Fruit fly (Drosophila melanogaster) whole organism, prepupa: Measurements from ENCODE around the gene CG31195.
A peak's percentile ranks its signal among the peaks of the same experiment; 100 is the strongest.

Experiments used
- CG10631 ChIP-seq: fragments of 200-800 bp; sonication (Bioruptor generic); optimal IDR thresholded peaks from 2 replicates; lab custom pipeline; 2016; ENCODE audit warnings: missing biosample characterization, missing genetic modification characterization
- CG11294 ChIP-seq: fragments of 200-800 bp; sonication (Bioruptor generic); IDR thresholded peaks from 2 replicates; pipeline ENCODE4 v1.3.6; 2022; ENCODE audit warnings: missing biosample characterization, missing genetic modification characterization
- CG11762 ChIP-seq: fragments of 200-800 bp; sonication (Bioruptor generic); optimal IDR thresholded peaks from 3 replicates; lab custom pipeline; 2016; ENCODE audit warnings: missing biosample characterization, missing genetic modification characterization; ENCODE audit not compliant: insufficient read depth
- CG11902 ChIP-seq: fragments of 200-800 bp; sonication (Bioruptor generic); optimal IDR thresholded peaks from 3 replicates; lab custom pipeline; 2016; ENCODE audit warnings: missing biosample characterization, missing genetic modification characterization
- CG15336 ChIP-seq: fragments of 200-800 bp; sonication (Bioruptor generic); IDR thresholded peaks from 2 replicates; pipeline ENCODE4 v1.3.6; 2022; ENCODE audit warnings: missing biosample characterization, missing genetic modification characterization
- CG1621 ChIP-seq: fragments of 200-800 bp; sonication (Bioruptor generic); optimal IDR thresholded peaks from 3 replicates; lab custom pipeline; 2018; ENCODE audit warnings: missing biosample characterization, mild to moderate bottlenecking, missing genetic modification characterization
- CG16779 ChIP-seq: fragments of 200-800 bp; sonication (Bioruptor generic); optimal IDR thresholded peaks from 3 replicates; lab custom pipeline; 2017; ENCODE audit warnings: missing biosample characterization, mild to moderate bottlenecking, missing genetic modification characterization
- CG31627 ChIP-seq: fragments of 200-800 bp; sonication (Bioruptor generic); optimal IDR thresholded peaks from 3 replicates; lab custom pipeline; 2016; ENCODE audit warnings: missing biosample characterization, missing genetic modification characterization
- CG32006 ChIP-seq: fragments of 200-800 bp; sonication (Bioruptor generic); optimal IDR thresholded peaks from 3 replicates; lab custom pipeline; 2017; ENCODE audit warnings: missing biosample characterization, mild to moderate bottlenecking, missing genetic modification characterization
- CG34406 ChIP-seq: fragments of 200-800 bp; sonication (Bioruptor generic); optimal IDR thresholded peaks from 3 replicates; lab custom pipeline; 2016; ENCODE audit warnings: missing biosample characterization, missing genetic modification characterization
- CG3919 ChIP-seq: fragments of 200-800 bp; sonication (Bioruptor generic); optimal IDR thresholded peaks from 3 replicates; lab custom pipeline; 2016; ENCODE audit warnings: missing biosample characterization, missing genetic modification characterization
- CG4318 ChIP-seq: fragments of 200-800 bp; sonication (Bioruptor generic); optimal IDR thresholded peaks from 3 replicates; lab custom pipeline; 2017; ENCODE audit warnings: missing biosample characterization, mild to moderate bottlenecking, missing genetic modification characterization
- CG6163 ChIP-seq: fragments of 200-800 bp; sonication (Bioruptor generic); IDR thresholded peaks from 3 replicates; pipeline ENCODE4 v1.3.6; 2022; ENCODE audit warnings: missing biosample characterization, missing genetic modification characterization
- CG6792 ChIP-seq: fragments of 200-800 bp; sonication (Bioruptor generic); optimal IDR thresholded peaks from 3 replicates; lab custom pipeline; 2016; ENCODE audit warnings: missing biosample characterization, missing genetic modification characterization
- CG6808 ChIP-seq: fragments of 200-800 bp; sonication (Bioruptor generic); optimal IDR thresholded peaks from 3 replicates; lab custom pipeline; 2017; ENCODE audit warnings: missing biosample characterization, missing genetic modification characterization, mild to moderate bottlenecking, moderate library complexity, missing genetic modification reagents
- CG8119 ChIP-seq: fragments of 200-800 bp; sonication (Bioruptor generic); IDR thresholded peaks from 3 replicates; pipeline ENCODE4 v1.3.6; 2022; ENCODE audit warnings: missing biosample characterization, missing genetic modification characterization
- CG8319 ChIP-seq: fragments of 200-800 bp; sonication (Bioruptor generic); optimal IDR thresholded peaks from 3 replicates; lab custom pipeline; 2016; ENCODE audit warnings: missing biosample characterization, missing genetic modification characterization
- CG8632 ChIP-seq: fragments of 200-800 bp; sonication (Bioruptor generic); optimal IDR thresholded peaks from 3 replicates; lab custom pipeline; 2016; ENCODE audit warnings: missing biosample characterization, missing genetic modification characterization
- Eip75B ChIP-seq: fragments of 200-800 bp; sonication (Bioruptor generic); optimal IDR thresholded peaks from 3 replicates; lab custom pipeline; 2016; ENCODE audit warnings: missing biosample characterization, missing genetic modification characterization
- Eip78C ChIP-seq: fragments of 200-800 bp; sonication (Bioruptor generic); peaks from one replicate; lab custom pipeline; 2016; ENCODE audit warnings: missing biosample characterization, missing genetic modification characterization
- Ets21C ChIP-seq: fragments of 200-800 bp; sonication (Bioruptor generic); optimal IDR thresholded peaks from 3 replicates; lab custom pipeline; 2016; ENCODE audit warnings: missing biosample characterization, missing genetic modification characterization
- Ets96B ChIP-seq: fragments of 200-800 bp; optimal IDR thresholded peaks from 2 replicates; lab custom pipeline; 2019; ENCODE audit warnings: missing biosample characterization, mild to moderate bottlenecking, missing genetic modification characterization, moderate library complexity
- Hr38 ChIP-seq: sonication (Bioruptor generic); optimal IDR thresholded peaks from 2 replicates; lab custom pipeline; 2016; ENCODE audit warnings: missing biosample characterization, missing genetic modification characterization
- Hr39 ChIP-seq: fragments of 200-800 bp; sonication (Bioruptor generic); optimal IDR thresholded peaks from 2 replicates; lab custom pipeline; 2016; ENCODE audit warnings: missing biosample characterization, missing genetic modification characterization
- Hr4 ChIP-seq: fragments of 200-800 bp; sonication (Bioruptor generic); optimal IDR thresholded peaks from 3 replicates; lab custom pipeline; 2016; ENCODE audit warnings: missing biosample characterization, missing genetic modification characterization
- Lpt ChIP-seq: fragments of 200-800 bp; sonication (Bioruptor generic); optimal IDR thresholded peaks from 3 replicates; lab custom pipeline; 2016; ENCODE audit warnings: missing biosample characterization, missing genetic modification characterization
- Met ChIP-seq: fragments of 200-800 bp; sonication (Bioruptor generic); optimal IDR thresholded peaks from 3 replicates; lab custom pipeline; 2016; ENCODE audit warnings: missing biosample characterization, missing genetic modification characterization
- OdsH ChIP-seq: fragments of 200-800 bp; sonication (Bioruptor generic); optimal IDR thresholded peaks from 3 replicates; lab custom pipeline; 2016; ENCODE audit warnings: missing biosample characterization, missing genetic modification characterization
- Sox102F ChIP-seq: fragments of 200-800 bp; sonication (Bioruptor generic); optimal IDR thresholded peaks from 2 replicates; lab custom pipeline; 2016; ENCODE audit warnings: missing biosample characterization, mild to moderate bottlenecking, missing genetic modification characterization
- Sox14 ChIP-seq: fragments of 200-800 bp; sonication (Bioruptor generic); optimal IDR thresholded peaks from 3 replicates; lab custom pipeline; 2016; ENCODE audit warnings: missing biosample characterization, missing genetic modification characterization
- Sox15 ChIP-seq: fragments of 200-800 bp; sonication (Bioruptor generic); optimal IDR thresholded peaks from 3 replicates; lab custom pipeline; 2016; ENCODE audit warnings: missing biosample characterization, missing genetic modification characterization
- acj6 ChIP-seq: fragments of 200-800 bp; sonication (Bioruptor generic); optimal IDR thresholded peaks from 3 replicates; lab custom pipeline; 2016; ENCODE audit warnings: missing biosample characterization, missing genetic modification characterization
- cyc ChIP-seq: fragments of 200-800 bp; sonication (Bioruptor generic); optimal IDR thresholded peaks from 3 replicates; lab custom pipeline; 2016; ENCODE audit warnings: missing biosample characterization, missing genetic modification characterization
- dsx ChIP-seq: fragments of 200-800 bp; optimal IDR thresholded peaks from 3 replicates; lab custom pipeline; 2019; ENCODE audit warnings: missing biosample characterization, mild to moderate bottlenecking, missing genetic modification characterization, moderate library complexity; ENCODE audit not compliant: poor library complexity, severe bottlenecking
- esn ChIP-seq: fragments of 200-800 bp; sonication (Bioruptor generic); optimal IDR thresholded peaks from 2 replicates; lab custom pipeline; 2016; ENCODE audit warnings: missing biosample characterization, mild to moderate bottlenecking, missing genetic modification characterization, moderate library complexity
- fd85E ChIP-seq: fragments of 200-800 bp; sonication (Bioruptor generic); optimal IDR thresholded peaks from 3 replicates; lab custom pipeline; 2016; ENCODE audit warnings: missing biosample characterization, missing genetic modification characterization
- lz ChIP-seq: fragments of 200-800 bp; sonication (Bioruptor generic); optimal IDR thresholded peaks from 3 replicates; lab custom pipeline; 2016; ENCODE audit warnings: missing biosample characterization, missing genetic modification characterization
- net ChIP-seq: fragments of 200-800 bp; sonication (Bioruptor generic); optimal IDR thresholded peaks from 3 replicates; lab custom pipeline; 2016; ENCODE audit warnings: missing biosample characterization, missing genetic modification characterization
- pdm3 ChIP-seq: fragments of 200-800 bp; sonication (Bioruptor generic); optimal IDR thresholded peaks from 3 replicates; lab custom pipeline; 2016; ENCODE audit warnings: missing biosample characterization, missing genetic modification characterization
- salr ChIP-seq, 2 experiments: fragments of 200-800 bp; sonication (Bioruptor generic); optimal IDR thresholded peaks; 3 replicates each; lab custom pipeline; 2016 to 2018; ENCODE audit warnings: missing biosample characterization in 2 of 2, missing genetic modification characterization in 2 of 2, mild to moderate bottlenecking in 1 of 2
- spab ChIP-seq: fragments of 200-800 bp; sonication (Bioruptor generic); optimal IDR thresholded peaks from 2 replicates; lab custom pipeline; 2017; ENCODE audit warnings: missing biosample characterization, mild to moderate bottlenecking, missing genetic modification characterization, missing genetic modification reagents
- ss ChIP-seq, 2 experiments: fragments of 200-800 bp; sonication (Bioruptor generic); optimal IDR thresholded peaks; 2 replicates in 1 of 2; 3 replicates in 1 of 2; lab custom pipeline; 2017 to 2018; ENCODE audit warnings: mild to moderate bottlenecking in 2 of 2, missing biosample characterization in 2 of 2, missing genetic modification characterization in 2 of 2, moderate library complexity in 1 of 2
- svp ChIP-seq: fragments of 200-800 bp; sonication (Bioruptor generic); peaks from one replicate; lab custom pipeline; 2016; ENCODE audit warnings: missing biosample characterization, missing genetic modification characterization
- topi ChIP-seq: fragments of 200-800 bp; sonication (Bioruptor generic); optimal IDR thresholded peaks from 3 replicates; lab custom pipeline; 2016; ENCODE audit warnings: missing biosample characterization, missing genetic modification characterization
- vri ChIP-seq: fragments of 200-800 bp; sonication (Bioruptor generic); optimal IDR thresholded peaks from 3 replicates; lab custom pipeline; 2016; ENCODE audit warnings: missing biosample characterization, mild to moderate bottlenecking, missing genetic modification characterization

CG31195 gene

dm6 chr3R:20778285-20778926 lies 16.2 kb upstream of the CG31195 start (continued):
- TF ChIP-seq CG10631 (GFP tag; lab: Kevin White, UChicago): no peak
- peak; percentile 98 for TF ChIP-seq CG15336 (GFP tag; lab: Robert Waterston, UW)
- TF ChIP-seq CG11902 (GFP tag; lab: Kevin White, UChicago): no peak
- TF ChIP-seq CG1621 (tag; lab: Kevin White, UChicago): peak; percentile 94
- TF ChIP-seq Hr39 (GFP tag; lab: Kevin White, UChicago): no peak
- TF ChIP-seq Sox102F (GFP tag; lab: Kevin White, UChicago): peak; percentile 79
- peak; percentile 93 for TF ChIP-seq spab (GFP tag; lab: Kevin White, UChicago)
- peak; percentile 89 for TF ChIP-seq CG8632 (GFP tag; lab: Kevin White, UChicago)
- peak; percentile 90 for TF ChIP-seq Lpt
- peak; percentile 79 for TF ChIP-seq CG32006
- peak; percentile 89 for TF ChIP-seq net
- TF ChIP-seq Sox14 (GFP tag; lab: Kevin White, UChicago): peak; percentile 71
- TF ChIP-seq vri (GFP tag; lab: Kevin White, UChicago): peak; percentile 93
- TF ChIP-seq Hr4 (GFP tag; lab: Kevin White, UChicago): peak; percentile 52
- peak; percentile 69 for TF ChIP-seq esn (GFP tag; lab: Kevin White, UChicago)
- peak; percentile 99 for TF ChIP-seq ss (GFP tag; optimal IDR thresholded peaks at IDR 0.05; lab: Kevin White, UChicago)
- peak; percentile 94 for TF ChIP-seq svp (GFP tag; lab: Kevin White, UChicago)
- peak; percentile 31 for TF ChIP-seq Ets21C (GFP tag; lab: Kevin White, UChicago)
- no peak for TF ChIP-seq Sox15 (GFP tag; lab: Kevin White, UChicago)
- TF ChIP-seq acj6 (GFP tag; lab: Kevin White, UChicago): peak; percentile 16
- TF ChIP-seq CG11762: peak; percentile 88
- TF ChIP-seq dsx (GFP tag; lab: Kevin White, UChicago): peak; percentile 94
- peak; percentile 89 for TF ChIP-seq CG11294 (GFP tag; lab: Robert Waterston, UW)
- peak; percentile 71 for TF ChIP-seq Met (GFP tag; lab: Kevin White, UChicago)
- TF ChIP-seq CG31627 (GFP tag; lab: Kevin White, UChicago): no peak
- peak; percentile 80 for TF ChIP-seq CG6792 (GFP tag; lab: Kevin White, UChicago)

dm6 chr3R:20774125-20774524 lies 12.0 kb upstream of the CG31195 start:
- TF ChIP-seq CG1621 (tag; lab: Kevin White, UChicago) (peak; percentile 75), dsx (GFP tag; lab: Kevin White, UChicago) (peak; percentile 49), ss (GFP tag; optimal IDR thresholded peaks at IDR 0.05; lab: Kevin White, UChicago) (peak in 1 of 2 experiments; percentile 25), Eip78C (GFP tag; lab: Kevin White, UChicago) (peak; percentile 59), salr (GFP tag; optimal IDR thresholded peaks at IDR 0.05; lab: Kevin White, UChicago) (no peak), OdsH (GFP tag; lab: Kevin White, UChicago) (no peak)
- TF ChIP-seq, all 60 proteins: peak for 4

- TF ChIP-seq Ets96B (peak; percentile 47), Hr38 (no peak), CG16779 (tag; lab: Kevin White, UChicago) (no peak), cyc (GFP tag; lab: Kevin White, UChicago) (peak; percentile 0), acj6 (GFP tag; lab: Kevin White, UChicago) (peak; percentile 39), Hr4 (GFP tag; lab: Kevin White, UChicago) (peak; percentile 11), pdm3 (GFP tag; lab: Kevin White, UChicago) (peak; percentile 53), svp (GFP tag; lab: Kevin White, UChicago) (peak; percentile 69), lz (GFP tag; lab: Kevin White, UChicago) (peak; percentile 27), spab (GFP tag; lab: Kevin White, UChicago) (peak; percentile 36), CG32006 (peak; percentile 10), CG11762 (no peak), fd85E (GFP tag; lab: Kevin White, UChicago) (no peak), Sox14 (GFP tag; lab: Kevin White, UChicago) (peak; percentile 29), CG6792 (GFP tag; lab: Kevin White, UChicago) (peak; percentile 42), CG34406 (GFP tag; lab: Kevin White, UChicago) (no peak), Met (GFP tag; lab: Kevin White, UChicago) (peak; percentile 24), CG3919 (GFP tag; lab: Kevin White, UChicago) (peak; percentile 59), OdsH (GFP tag; lab: Kevin White, UChicago) (peak; percentile 30), CG8119 (0 out of 3 replicates have a peak, but pooled peaks have one; percentile 17), CG4318 (GFP tag; lab: Kevin White, UChicago) (no peak), CG6808 (GFP tag; lab: Kevin White, UChicago) (peak; percentile 51), Eip75B (GFP tag; lab: Kevin White, UChicago) (peak; percentile 65), CG6163 (0 out of 3 replicates have a peak, but pooled peaks have one; percentile 52), esn (GFP tag; lab: Kevin White, UChicago) (peak; percentile 39), CG8319 (GFP tag; lab: Kevin White, UChicago) (no peak), topi (GFP tag; lab: Kevin White, UChicago) (no peak)
Measured at dm6 chr3R:20773174-20773573, 11.0 kb upstream of the CG31195 start.
